Fruit fly (Drosophila melanogaster) whole organism, wandering third instar larva: ENCODE results near the gene beta4GalNAcTB.

Source experiments
- rgr ChIP-seq: fragments of 200-800 bp; sonication (Bioruptor generic); optimal IDR thresholded peaks from 3 replicates; lab custom pipeline; 2016; ENCODE audit warnings: missing biosample characterization, mild to moderate bottlenecking, missing genetic modification characterization
- sage ChIP-seq: fragments of 200-800 bp; sonication (Bioruptor generic); optimal IDR thresholded peaks from 2 replicates; lab custom pipeline; 2016; ENCODE audit warnings: missing biosample characterization, mild to moderate bottlenecking, missing genetic modification characterization

DNA sequence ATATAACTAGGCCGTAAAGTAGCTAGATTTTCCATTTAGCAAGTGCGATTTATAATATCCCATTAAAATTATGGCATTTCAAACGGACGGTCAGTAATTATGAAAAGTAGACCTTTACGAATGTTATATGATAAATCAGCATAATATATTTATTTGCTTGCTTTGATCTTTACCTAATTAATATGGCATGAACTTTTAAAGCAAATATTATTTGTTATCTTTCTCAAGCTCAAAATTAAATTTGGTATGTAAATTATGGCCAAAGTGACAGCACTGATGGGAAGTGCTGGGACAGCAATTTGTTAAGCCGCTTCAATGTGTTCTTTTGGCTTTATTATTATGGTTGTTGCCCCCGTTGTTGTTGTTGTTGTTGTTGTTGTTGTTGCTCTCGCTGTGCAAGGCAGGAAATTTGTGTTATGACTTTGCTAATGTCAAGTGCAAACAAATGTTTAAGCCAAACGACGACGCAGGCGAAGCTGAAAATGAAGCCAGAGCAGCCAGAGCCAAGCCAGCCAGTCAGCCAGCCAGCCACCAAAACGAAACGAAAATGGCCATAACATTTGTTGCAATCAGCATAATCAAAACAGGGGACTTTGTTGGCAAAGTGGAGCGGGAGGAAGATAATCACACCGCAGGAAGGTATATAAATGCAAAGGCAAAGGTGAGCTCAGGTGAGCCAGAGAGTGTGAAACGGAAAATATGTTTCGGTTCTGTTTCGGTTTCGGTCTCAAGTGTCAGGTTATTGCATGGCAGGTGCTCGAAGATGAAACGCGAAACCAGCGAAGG, 48.9 kb upstream of the beta4GalNAcTB start:
- TF ChIP-seq rgr, result no peak
- no peak for TF ChIP-seq sage
